Worm (Caenorhabditis elegans) whole organism, midembryonic: ENCODE data around the gene sri-36.

ENCODE experiments used
- T22C8.4 ChIP-seq: fragments of 200-800 bp; sonication (Bioruptor generic); IDR thresholded peaks from 2 replicates; pipeline ENCODE4 v1.3.6; 2022; ENCODE audit warnings: missing genetic modification characterization, missing compliant biosample characterization
- cog-1 ChIP-seq: sonication (generic microtip); optimal IDR thresholded peaks from 2 replicates; lab custom pipeline; 2016; ENCODE audit warnings: missing genetic modification characterization, missing compliant biosample characterization
- flt-1 ChIP-seq: fragments of 200-800 bp; sonication (Bioruptor generic); IDR thresholded peaks from 2 replicates; pipeline ENCODE4 v1.3.6; 2022; ENCODE audit warnings: missing genetic modification characterization, missing compliant biosample characterization
- klf-2 ChIP-seq: fragments of 200-800 bp; sonication (Bioruptor generic); conservative IDR thresholded peaks from 2 replicates; pipeline ENCODE4 v1.3.6; 2022; ENCODE audit warnings: missing genetic modification reagents, missing genetic modification characterization, missing compliant biosample characterization
- med-1 ChIP-seq: sonication (generic microtip); optimal IDR thresholded peaks from 2 replicates; lab custom pipeline; 2017; ENCODE audit warnings: missing genetic modification characterization, mild to moderate bottlenecking, missing compliant biosample characterization, antibody characterized with exemption, missing genetic modification reagents; ENCODE audit not compliant: insufficient read depth
- ref-1 ChIP-seq: fragments of 200-800 bp; sonication (Bioruptor generic); conservative IDR thresholded peaks from 2 replicates; pipeline ENCODE4 v1.3.6; 2022; ENCODE audit warnings: missing genetic modification reagents, missing genetic modification characterization, missing compliant biosample characterization
- tab-1 ChIP-seq: fragments of 200-800 bp; sonication (Bioruptor generic); IDR thresholded peaks from 2 replicates; pipeline ENCODE4 v1.3.6; 2022; ENCODE audit warnings: missing genetic modification characterization, missing compliant biosample characterization
- ztf-23 ChIP-seq: fragments of 200-800 bp; sonication (Bioruptor generic); IDR thresholded peaks from 2 replicates; pipeline ENCODE4 v1.3.6; 2022; ENCODE audit warnings: missing genetic modification reagents, missing genetic modification characterization, missing compliant biosample characterization
- ztf-29 ChIP-seq: fragments of 200-800 bp; sonication (Bioruptor generic); IDR thresholded peaks from 2 replicates; pipeline ENCODE4 v1.3.6; 2022; ENCODE audit warnings: missing genetic modification reagents, missing genetic modification characterization, missing compliant biosample characterization

ce11 chrII:2610202-2610912 lies 25.0 kb upstream of the sri-36 start, which contains the start of gene sri-38:
- TF ChIP-seq ztf-29 (GFP tag; lab: Robert Waterston, UW), result no peak
- no peak for TF ChIP-seq tab-1 (GFP tag; lab: Robert Waterston, UW)
- TF ChIP-seq ztf-23 (GFP tag; lab: Robert Waterston, UW), result no peak
- TF ChIP-seq klf-2 (GFP tag; lab: Robert Waterston, UW), result no peak
- TF ChIP-seq med-1 (GFP tag; lab: Kevin White, UChicago), result no peak
- TF ChIP-seq flt-1 (GFP tag; lab: Robert Waterston, UW), result no peak
- TF ChIP-seq ref-1 (GFP tag; lab: Robert Waterston, UW), result no peak
- no peak for TF ChIP-seq T22C8.4 (GFP tag; lab: Robert Waterston, UW)
- TF ChIP-seq cog-1, result no peak
